Fruit fly (Drosophila melanogaster) whole organism, prepupa: ENCODE data around the gene DAAM.
A peak's percentile ranks its signal among the peaks of the same experiment; 100 is the strongest.

ENCODE experiments used
- CG10631 ChIP-seq: fragments of 200-800 bp; sonication (Bioruptor generic); optimal IDR thresholded peaks from 2 replicates; lab custom pipeline; 2016; ENCODE audit warnings: missing biosample characterization, missing genetic modification characterization
- CG10669 ChIP-seq: fragments of 200-800 bp; sonication (Bioruptor generic); optimal IDR thresholded peaks from 3 replicates; lab custom pipeline; 2018; ENCODE audit warnings: missing biosample characterization, mild to moderate bottlenecking, missing genetic modification characterization, moderate library complexity
- CG11762 ChIP-seq: fragments of 200-800 bp; sonication (Bioruptor generic); optimal IDR thresholded peaks from 3 replicates; lab custom pipeline; 2016; ENCODE audit warnings: missing biosample characterization, missing genetic modification characterization; ENCODE audit not compliant: insufficient read depth
- CG11902 ChIP-seq: fragments of 200-800 bp; sonication (Bioruptor generic); optimal IDR thresholded peaks from 3 replicates; lab custom pipeline; 2016; ENCODE audit warnings: missing biosample characterization, missing genetic modification characterization
- CG1621 ChIP-seq: fragments of 200-800 bp; sonication (Bioruptor generic); optimal IDR thresholded peaks from 3 replicates; lab custom pipeline; 2018; ENCODE audit warnings: missing biosample characterization, mild to moderate bottlenecking, missing genetic modification characterization
- CG31627 ChIP-seq: fragments of 200-800 bp; sonication (Bioruptor generic); optimal IDR thresholded peaks from 3 replicates; lab custom pipeline; 2016; ENCODE audit warnings: missing biosample characterization, missing genetic modification characterization
- CG32006 ChIP-seq: fragments of 200-800 bp; sonication (Bioruptor generic); optimal IDR thresholded peaks from 3 replicates; lab custom pipeline; 2017; ENCODE audit warnings: missing biosample characterization, mild to moderate bottlenecking, missing genetic modification characterization
- CG34406 ChIP-seq: fragments of 200-800 bp; sonication (Bioruptor generic); optimal IDR thresholded peaks from 3 replicates; lab custom pipeline; 2016; ENCODE audit warnings: missing biosample characterization, missing genetic modification characterization
- CG3919 ChIP-seq: fragments of 200-800 bp; sonication (Bioruptor generic); optimal IDR thresholded peaks from 3 replicates; lab custom pipeline; 2016; ENCODE audit warnings: missing biosample characterization, missing genetic modification characterization
- CG6163 ChIP-seq: fragments of 200-800 bp; sonication (Bioruptor generic); IDR thresholded peaks from 3 replicates; pipeline ENCODE4 v1.3.6; 2022; ENCODE audit warnings: missing biosample characterization, missing genetic modification characterization
- CG6854 ChIP-seq: fragments of 200-800 bp; sonication (Bioruptor generic); optimal IDR thresholded peaks from 2 replicates; lab custom pipeline; 2017; ENCODE audit warnings: missing biosample characterization, mild to moderate bottlenecking, missing genetic modification characterization
- CG7368 ChIP-seq: fragments of 200-800 bp; sonication (Bioruptor generic); optimal IDR thresholded peaks from 3 replicates; lab custom pipeline; 2016; ENCODE audit warnings: missing biosample characterization, missing genetic modification characterization
- CG8632 ChIP-seq: fragments of 200-800 bp; sonication (Bioruptor generic); optimal IDR thresholded peaks from 3 replicates; lab custom pipeline; 2016; ENCODE audit warnings: missing biosample characterization, missing genetic modification characterization
- Eip78C ChIP-seq: fragments of 200-800 bp; sonication (Bioruptor generic); peaks from one replicate; lab custom pipeline; 2016; ENCODE audit warnings: missing biosample characterization, missing genetic modification characterization
- Eip93F ChIP-seq: fragments of 200-800 bp; sonication (Bioruptor generic); optimal IDR thresholded peaks from 2 replicates; lab custom pipeline; 2016; ENCODE audit warnings: missing biosample characterization, mild to moderate bottlenecking, missing genetic modification characterization
- Gug ChIP-seq: fragments of 200-800 bp; sonication (Bioruptor generic); IDR thresholded peaks from 2 replicates; pipeline ENCODE4 v1.3.6; 2022; ENCODE audit warnings: missing biosample characterization, missing genetic modification characterization
- Hr39 ChIP-seq: fragments of 200-800 bp; sonication (Bioruptor generic); optimal IDR thresholded peaks from 2 replicates; lab custom pipeline; 2016; ENCODE audit warnings: missing biosample characterization, missing genetic modification characterization
- Hr4 ChIP-seq: fragments of 200-800 bp; sonication (Bioruptor generic); optimal IDR thresholded peaks from 3 replicates; lab custom pipeline; 2016; ENCODE audit warnings: missing biosample characterization, missing genetic modification characterization
- Met ChIP-seq: fragments of 200-800 bp; sonication (Bioruptor generic); optimal IDR thresholded peaks from 3 replicates; lab custom pipeline; 2016; ENCODE audit warnings: missing biosample characterization, missing genetic modification characterization
- OdsH ChIP-seq: fragments of 200-800 bp; sonication (Bioruptor generic); optimal IDR thresholded peaks from 3 replicates; lab custom pipeline; 2016; ENCODE audit warnings: missing biosample characterization, missing genetic modification characterization
- Sox14 ChIP-seq: fragments of 200-800 bp; sonication (Bioruptor generic); optimal IDR thresholded peaks from 3 replicates; lab custom pipeline; 2016; ENCODE audit warnings: missing biosample characterization, missing genetic modification characterization
- achi ChIP-seq: fragments of 200-800 bp; sonication (Bioruptor generic); optimal IDR thresholded peaks from 3 replicates; lab custom pipeline; 2016; ENCODE audit warnings: missing biosample characterization, missing genetic modification characterization
- acj6 ChIP-seq: fragments of 200-800 bp; sonication (Bioruptor generic); optimal IDR thresholded peaks from 3 replicates; lab custom pipeline; 2016; ENCODE audit warnings: missing biosample characterization, missing genetic modification characterization
- dac ChIP-seq: fragments of 200-800 bp; sonication (Bioruptor generic); optimal IDR thresholded peaks from 2 replicates; lab custom pipeline; 2017; ENCODE audit warnings: missing biosample characterization, mild to moderate bottlenecking, missing genetic modification characterization
- eg ChIP-seq: fragments of 200-800 bp; sonication (Bioruptor generic); IDR thresholded peaks from 3 replicates; pipeline ENCODE4 v1.3.6; 2022; ENCODE audit warnings: missing biosample characterization, missing genetic modification characterization
- esn ChIP-seq: fragments of 200-800 bp; sonication (Bioruptor generic); optimal IDR thresholded peaks from 2 replicates; lab custom pipeline; 2016; ENCODE audit warnings: missing biosample characterization, mild to moderate bottlenecking, missing genetic modification characterization, moderate library complexity
- fd59A ChIP-seq: fragments of 200-800 bp; sonication (Bioruptor generic); optimal IDR thresholded peaks from 2 replicates; lab custom pipeline; 2017; ENCODE audit warnings: missing biosample characterization, mild to moderate bottlenecking, missing genetic modification characterization, missing genetic modification reagents
- fd85E ChIP-seq: fragments of 200-800 bp; sonication (Bioruptor generic); optimal IDR thresholded peaks from 3 replicates; lab custom pipeline; 2016; ENCODE audit warnings: missing biosample characterization, missing genetic modification characterization
- fkh ChIP-seq: fragments of 200-800 bp; sonication (Bioruptor generic); optimal IDR thresholded peaks from 3 replicates; lab custom pipeline; 2017; ENCODE audit warnings: missing biosample characterization, mild to moderate bottlenecking, missing genetic modification characterization, moderate library complexity
- lz ChIP-seq: fragments of 200-800 bp; sonication (Bioruptor generic); optimal IDR thresholded peaks from 3 replicates; lab custom pipeline; 2016; ENCODE audit warnings: missing biosample characterization, missing genetic modification characterization
- pdm3 ChIP-seq: fragments of 200-800 bp; sonication (Bioruptor generic); optimal IDR thresholded peaks from 3 replicates; lab custom pipeline; 2016; ENCODE audit warnings: missing biosample characterization, missing genetic modification characterization
- salr ChIP-seq, 2 experiments: fragments of 200-800 bp; sonication (Bioruptor generic); optimal IDR thresholded peaks; 3 replicates each; lab custom pipeline; 2016 to 2018; ENCODE audit warnings: missing biosample characterization in 2 of 2, missing genetic modification characterization in 2 of 2, mild to moderate bottlenecking in 1 of 2
- spab ChIP-seq: fragments of 200-800 bp; sonication (Bioruptor generic); optimal IDR thresholded peaks from 2 replicates; lab custom pipeline; 2017; ENCODE audit warnings: missing biosample characterization, mild to moderate bottlenecking, missing genetic modification characterization, missing genetic modification reagents
- ss ChIP-seq, 2 experiments: fragments of 200-800 bp; sonication (Bioruptor generic); optimal IDR thresholded peaks; 2 replicates in 1 of 2; 3 replicates in 1 of 2; lab custom pipeline; 2017 to 2018; ENCODE audit warnings: mild to moderate bottlenecking in 2 of 2, missing biosample characterization in 2 of 2, missing genetic modification characterization in 2 of 2, moderate library complexity in 1 of 2
- svp ChIP-seq: fragments of 200-800 bp; sonication (Bioruptor generic); peaks from one replicate; lab custom pipeline; 2016; ENCODE audit warnings: missing biosample characterization, missing genetic modification characterization

The DAAM gene

dm6 chrX:1270183-1270582, 52.0 kb downstream of the DAAM start:
- no peak for TF ChIP-seq lz (GFP tag; lab: Kevin White, UChicago)
- TF ChIP-seq Gug (GFP tag; lab: Robert Waterston, UW): no peak
- TF ChIP-seq CG10669 (GFP tag; lab: Kevin White, UChicago): no peak

DNA sequence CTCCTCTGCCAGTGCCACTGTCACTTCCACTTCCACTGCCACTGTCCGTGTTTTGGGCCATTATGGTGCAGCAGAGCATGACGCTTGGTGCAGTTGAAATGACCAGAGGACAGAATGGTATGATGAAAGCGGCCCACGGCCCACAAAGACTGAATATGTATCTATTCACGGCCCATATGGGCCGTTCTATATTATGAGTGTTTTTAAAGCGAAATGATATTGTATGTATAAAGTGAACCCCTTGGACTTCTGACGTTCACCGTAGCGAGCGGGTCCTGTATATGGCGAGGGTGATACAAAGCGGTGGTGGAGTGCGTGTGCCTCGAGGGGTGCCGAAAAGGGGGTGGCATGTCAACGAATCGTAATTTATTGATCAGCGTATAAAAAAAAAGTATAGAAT, 52.5 kb downstream of the DAAM start:
- TF ChIP-seq fd59A (GFP tag; lab: Kevin White, UChicago) (no peak), dac (GFP tag; lab: Kevin White, UChicago) (no peak), eg (0 out of 3 replicates have a peak, but pooled peaks have one; percentile 28), CG1621 (tag; lab: Kevin White, UChicago) (no peak), spab (GFP tag; lab: Kevin White, UChicago) (no peak), CG11902 (no peak), pdm3 (GFP tag; lab: Kevin White, UChicago) (peak; percentile 3), CG6163 (GFP tag; lab: Robert Waterston, UW) (no peak), Hr39 (GFP tag; lab: Kevin White, UChicago) (peak; percentile 26), Eip93F (no peak), CG32006 (GFP tag; lab: Kevin White, UChicago) (no peak), Met (GFP tag; lab: Kevin White, UChicago) (peak; percentile 12), CG34406 (no peak), esn (GFP tag; lab: Kevin White, UChicago) (peak; percentile 2), CG8632 (no peak), OdsH (GFP tag; lab: Kevin White, UChicago) (no peak), acj6 (GFP tag; lab: Kevin White, UChicago) (peak; percentile 0), CG10631 (no peak), lz (GFP tag; lab: Kevin White, UChicago) (no peak), svp (GFP tag; lab: Kevin White, UChicago) (peak; percentile 56), ss (GFP tag; optimal IDR thresholded peaks at IDR 0.05; lab: Kevin White, UChicago) (peak in 1 of 2 experiments; percentile 14), Hr4 (GFP tag; lab: Kevin White, UChicago) (no peak), achi (GFP tag; lab: Kevin White, UChicago) (no peak), Eip78C (peak; percentile 52), Sox14 (GFP tag; lab: Kevin White, UChicago) (peak; percentile 8), CG3919 (GFP tag; lab: Kevin White, UChicago) (no peak), CG6854 (GFP tag; lab: Kevin White, UChicago) (no peak), CG7368 (no peak)

- TF ChIP-seq fkh (GFP tag; lab: Kevin White, UChicago): peak; percentile 2
- no peak for TF ChIP-seq fd85E (GFP tag; lab: Kevin White, UChicago)
- TF ChIP-seq, all 60 proteins: peak for 1
Observed at dm6 chrX:1267625-1268024, 54.5 kb downstream of the DAAM start.

DNA sequence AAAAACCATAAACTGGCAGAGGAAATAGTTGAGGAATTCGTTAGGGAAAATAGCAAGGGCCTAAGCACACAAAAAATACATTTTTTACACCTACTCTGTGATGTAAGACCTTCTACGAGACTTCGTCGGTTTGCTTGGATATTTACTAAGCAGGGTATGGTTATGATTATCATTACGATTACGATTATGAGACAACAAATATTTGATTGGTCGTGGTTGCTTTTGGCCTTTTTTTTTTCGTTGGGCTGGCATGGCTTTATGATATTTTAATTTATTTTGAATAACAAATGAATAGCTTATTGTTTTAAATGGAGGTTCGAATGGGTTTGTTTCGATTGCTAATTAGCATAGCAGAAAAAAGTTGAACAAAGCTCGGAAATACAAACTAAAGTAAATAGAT, 57.6 kb downstream of the DAAM start:
- TF ChIP-seq fkh (GFP tag; lab: Kevin White, UChicago): peak; percentile 64
- no peak for TF ChIP-seq CG8632
- no peak for TF ChIP-seq CG31627 (GFP tag; lab: Kevin White, UChicago)
- TF ChIP-seq salr (GFP tag; optimal IDR thresholded peaks at IDR 0.05; lab: Kevin White, UChicago): no peak

DNA sequence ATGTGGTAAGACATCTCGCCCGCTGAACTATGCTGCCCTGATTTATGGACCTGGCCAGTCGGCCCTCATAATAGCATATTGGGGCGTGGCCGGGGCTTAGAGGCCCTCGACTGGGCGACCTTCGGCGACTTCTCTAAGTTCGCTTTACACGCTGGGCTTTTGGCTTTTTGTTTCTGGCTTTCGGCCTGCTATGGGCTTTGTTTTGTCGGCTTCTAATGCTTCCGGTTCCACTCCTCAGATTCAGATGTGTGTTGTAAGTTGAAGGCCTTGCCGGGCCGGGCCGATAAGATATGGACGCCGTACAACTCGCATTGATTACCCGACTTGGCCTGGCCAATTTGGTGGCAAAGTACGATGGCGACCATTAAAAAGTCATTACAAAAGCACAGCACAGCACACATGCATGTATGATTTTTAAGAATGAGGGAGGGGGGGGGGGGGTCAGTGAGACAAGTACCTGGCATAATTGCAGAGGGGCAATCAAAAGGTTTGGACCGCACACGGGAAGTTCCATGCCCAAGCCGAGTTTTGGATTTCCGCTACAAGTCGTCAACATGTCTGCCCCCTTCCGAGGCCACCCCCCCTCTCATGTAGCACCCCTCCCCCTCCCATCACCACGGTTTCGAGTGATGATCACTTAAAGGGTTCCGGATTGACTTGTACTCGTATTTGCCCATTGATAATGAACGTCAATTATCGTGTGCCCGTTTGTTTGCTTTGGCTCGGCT, 59.5 kb downstream of the DAAM start:
- peak; percentile 68 for TF ChIP-seq fkh (GFP tag; lab: Kevin White, UChicago)
- no peak for TF ChIP-seq CG11762 (GFP tag; lab: Kevin White, UChicago)
